Worm (Caenorhabditis elegans): Measurements from ENCODE around the gene ugt-18.

ce11 chrV:12788451-12788850 is 31.6 kb upstream of the ugt-18 start, which contains the start of gene srbc-44:
- TF ChIP-seq unc-120 (tag; optimal IDR thresholded peaks at IDR 0.05; ENCODE audit: poor library complexity, severe bottlenecking) (no peak), unc-39 (tag; optimal IDR thresholded peaks at IDR 0.05) (no peak), blmp-1 (tag; optimal IDR thresholded peaks at IDR 0.05) (no peak), unc-62 (GFP tag; optimal IDR thresholded peaks at IDR 0.05) (no peak), snpc-4 (tag; optimal IDR thresholded peaks at IDR 0.05) (no peak), ztf-11 (tag; optimal IDR thresholded peaks at IDR 0.05) (no peak), elt-1 (tag; optimal IDR thresholded peaks at IDR 0.05; ENCODE audit: borderline replicate concordance, insufficient read depth) (no peak)
